Worm (Caenorhabditis elegans) whole organism, L4/young adult: ENCODE measurements around the gene lipl-3.

Source experiments
- W03F9.2 ChIP-seq: fragments of 150-350 bp; optimal IDR thresholded peaks from 2 replicates; lab custom pipeline; 2014; ENCODE audit warnings: missing biosample characterization, missing genetic modification characterization
- dao-5 ChIP-seq: sonication (generic microtip); optimal IDR thresholded peaks from 2 replicates; lab custom pipeline; 2016; ENCODE audit warnings: missing genotype, missing genetic modification characterization, moderate library complexity, missing compliant biosample characterization
- him-1 ChIP-seq: sonication (generic microtip); optimal IDR thresholded peaks from 2 replicates; lab custom pipeline; 2016; ENCODE audit warnings: missing genotype, missing genetic modification reagents, missing genetic modification characterization, missing compliant biosample characterization

DNA sequence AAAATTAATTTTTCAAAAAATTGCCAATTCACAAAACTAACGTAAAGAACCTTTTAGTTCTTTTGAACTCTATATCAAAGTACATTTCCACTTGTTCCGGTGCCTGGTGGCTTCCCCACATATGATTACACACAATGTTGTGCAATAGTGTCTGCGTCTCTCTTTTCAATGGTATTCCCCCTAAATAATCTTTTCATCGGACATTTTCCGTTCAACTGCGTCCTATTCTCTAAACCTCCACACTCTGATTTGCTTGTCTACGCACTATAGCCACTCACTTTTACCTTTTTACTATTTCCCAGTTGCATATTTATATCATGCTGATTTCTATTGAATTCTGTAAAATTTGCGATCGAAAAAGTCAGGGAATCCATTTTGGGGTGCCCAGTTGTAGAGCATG is 8.0 kb upstream of the lipl-3 start, which contains the start of gene nhr-58:
- TF ChIP-seq him-1 (tag; lab: Kevin White, UChicago): no peak
- no peak for TF ChIP-seq W03F9.2
- TF ChIP-seq dao-5 (tag; lab: Kevin White, UChicago): no peak
